Worm (Caenorhabditis elegans) whole organism, L1 larva: ENCODE data around the gene nhr-90.

Experiments
- egl-27 ChIP-seq, 2 experiments: fragments of 150-350 bp in 1 of 2; sonication (generic microtip); optimal IDR thresholded peaks; 3 replicates each; lab custom pipeline; 2017 to 2018; ENCODE audit warnings: missing biosample characterization in 2 of 2, missing genetic modification characterization in 2 of 2, missing genetic modification reagents in 2 of 2
- lin-13 ChIP-seq: fragments of 150-350 bp; optimal IDR thresholded peaks from 2 replicates; lab custom pipeline; 2014; ENCODE audit warnings: missing biosample characterization, missing genetic modification reagents, missing genetic modification characterization
- lin-14 ChIP-seq: fragments of 200-800 bp; sonication (Bioruptor generic); optimal IDR thresholded peaks from 2 replicates; lab custom pipeline; 2018; ENCODE audit warnings: mild to moderate bottlenecking, missing genetic modification characterization, moderate library complexity, missing compliant biosample characterization
- lin-39 ChIP-seq: fragments of 150-350 bp; optimal IDR thresholded peaks from 2 replicates; lab custom pipeline; 2014; ENCODE audit warnings: missing biosample characterization, missing genetic modification reagents, missing genetic modification characterization
- nhr-77 ChIP-seq: fragments of 150-350 bp; optimal IDR thresholded peaks from 2 replicates; lab custom pipeline; 2014; ENCODE audit warnings: missing biosample characterization, missing genetic modification characterization
- unc-130 ChIP-seq: fragments of 150-350 bp; optimal IDR thresholded peaks from 2 replicates; lab custom pipeline; 2017; ENCODE audit warnings: missing biosample characterization, missing genetic modification characterization, inconsistent platforms
- unc-62 ChIP-seq: fragments of 150-350 bp; optimal IDR thresholded peaks from 2 replicates; lab custom pipeline; 2014; ENCODE audit warnings: missing biosample characterization, missing genetic modification reagents, missing genetic modification characterization

ce11 chrV:578977-579376 is 31.3 kb upstream of the nhr-90 start, which contains the start of gene K06H6.4:
- no peak for TF ChIP-seq unc-62
- TF ChIP-seq lin-39, result no peak
- TF ChIP-seq unc-130 (tag; lab: Kevin White, UChicago), result no peak
- TF ChIP-seq lin-14 (GFP tag; lab: Kevin White, UChicago), result no peak
- no peak for TF ChIP-seq nhr-77 (tag; lab: Kevin White, UChicago)
- no peak for TF ChIP-seq egl-27 (tag; optimal IDR thresholded peaks at IDR 0.05; lab: Kevin White, UChicago)
- no peak for TF ChIP-seq lin-13 (GFP tag; lab: Kevin White, UChicago)
